Fruit fly (Drosophila melanogaster) whole organism, embryonic: Measurements from ENCODE around the gene CG14420.

Experiments used
- ATbp ChIP-seq: fragments of 200-800 bp; sonication (Bioruptor generic); optimal IDR thresholded peaks from 2 replicates; lab custom pipeline; 2017; ENCODE audit warnings: missing biosample characterization, mild to moderate bottlenecking, missing genetic modification characterization, missing genetic modification reagents
- CG10462 ChIP-seq: fragments of 200-800 bp; sonication (Bioruptor generic); optimal IDR thresholded peaks from 2 replicates; lab custom pipeline; 2016; ENCODE audit warnings: missing biosample characterization, missing genetic modification characterization
- CG1603 ChIP-seq: fragments of 200-800 bp; sonication (Bioruptor generic); optimal IDR thresholded peaks from 2 replicates; lab custom pipeline; 2019; ENCODE audit warnings: missing biosample characterization, mild to moderate bottlenecking, missing genetic modification characterization, moderate library complexity
- CG17359 ChIP-seq: fragments of 200-800 bp; sonication (Bioruptor generic); optimal IDR thresholded peaks from 3 replicates; lab custom pipeline; 2018; ENCODE audit warnings: missing biosample characterization, mild to moderate bottlenecking, missing genetic modification characterization, moderate library complexity
- CG17385 ChIP-seq: fragments of 200-800 bp; sonication (Bioruptor generic); optimal IDR thresholded peaks from 3 replicates; lab custom pipeline; 2018; ENCODE audit warnings: missing biosample characterization, mild to moderate bottlenecking, missing genetic modification characterization
- CG18599 ChIP-seq: fragments of 200-800 bp; sonication (Bioruptor generic); optimal IDR thresholded peaks from 3 replicates; lab custom pipeline; 2017; ENCODE audit warnings: missing biosample characterization, missing genetic modification characterization, mild to moderate bottlenecking, moderate library complexity, missing genetic modification reagents
- CG2678 ChIP-seq: fragments of 200-800 bp; sonication (Bioruptor generic); optimal IDR thresholded peaks from 3 replicates; lab custom pipeline; 2019; ENCODE audit warnings: missing biosample characterization, mild to moderate bottlenecking, missing genetic modification characterization, moderate library complexity
- CG7839 ChIP-seq: fragments of 200-800 bp; sonication (Bioruptor generic); optimal IDR thresholded peaks from 3 replicates; lab custom pipeline; 2018; ENCODE audit warnings: missing biosample characterization, mild to moderate bottlenecking, missing genetic modification characterization, moderate library complexity
- CG8290 ChIP-seq, 3 experiments: fragments of 200-800 bp; sonication (Bioruptor generic); optimal IDR thresholded peaks; 2 replicates each; lab custom pipeline; 2016 to 2019; ENCODE audit warnings: missing biosample characterization in 3 of 3, missing genetic modification characterization in 3 of 3, mild to moderate bottlenecking in 2 of 3, moderate library complexity in 1 of 3
- CG9609 ChIP-seq: fragments of 200-800 bp; sonication (Bioruptor generic); optimal IDR thresholded peaks from 3 replicates; lab custom pipeline; 2016; ENCODE audit warnings: missing biosample characterization, missing genetic modification characterization
- Drgx ChIP-seq: fragments of 200-800 bp; sonication (Bioruptor generic); IDR thresholded peaks from 2 replicates; pipeline ENCODE4 v1.3.6; 2022; ENCODE audit warnings: missing biosample characterization, missing genetic modification characterization
- Ets65A ChIP-seq: fragments of 200-800 bp; sonication (Bioruptor generic); peaks from one replicate; lab custom pipeline; 2016; ENCODE audit warnings: missing biosample characterization, missing genetic modification characterization
- Gug ChIP-seq: fragments of 200-800 bp; sonication (Bioruptor generic); IDR thresholded peaks from 4 replicates; pipeline ENCODE4 v1.3.6; 2022; ENCODE audit warnings: missing biosample characterization, missing genetic modification characterization
- H15 ChIP-seq: fragments of 200-800 bp; sonication (Bioruptor generic); IDR thresholded peaks from 3 replicates; pipeline ENCODE4 v1.3.6; 2022; ENCODE audit warnings: missing biosample characterization, missing genetic modification characterization
- HLH3B ChIP-seq: fragments of 200-800 bp; sonication (Bioruptor generic); IDR thresholded peaks from 2 replicates; pipeline ENCODE4 v1.3.6; 2022; ENCODE audit warnings: missing biosample characterization, missing genetic modification characterization
- Hr51 ChIP-seq, 2 experiments: fragments of 200-800 bp; sonication (Bioruptor generic); optimal IDR thresholded peaks; 2 replicates in 1 of 2; 3 replicates in 1 of 2; lab custom pipeline; 2016 to 2018; ENCODE audit warnings: missing biosample characterization in 2 of 2, missing genetic modification characterization in 2 of 2, mild to moderate bottlenecking in 1 of 2, moderate library complexity in 1 of 2
- Hsf ChIP-seq: fragments of 200-800 bp; sonication (Bioruptor generic); optimal IDR thresholded peaks from 3 replicates; lab custom pipeline; 2016; ENCODE audit warnings: missing biosample characterization, missing genetic modification characterization
- Oli ChIP-seq: fragments of 200-800 bp; sonication (Bioruptor generic); optimal IDR thresholded peaks from 2 replicates; lab custom pipeline; 2018; ENCODE audit warnings: missing biosample characterization, mild to moderate bottlenecking, missing genetic modification characterization, moderate library complexity
- Rfx ChIP-seq: fragments of 200-800 bp; sonication (Bioruptor generic); IDR thresholded peaks from 2 replicates; pipeline ENCODE4 v1.3.6; 2022; ENCODE audit warnings: missing biosample characterization, missing genetic modification characterization
- Sox102F ChIP-seq: fragments of 200-800 bp; sonication (Bioruptor generic); optimal IDR thresholded peaks from 2 replicates; lab custom pipeline; 2018; ENCODE audit warnings: missing biosample characterization, mild to moderate bottlenecking, missing genetic modification characterization, moderate library complexity
- Xbp1 ChIP-seq: fragments of 200-800 bp; sonication (Bioruptor generic); optimal IDR thresholded peaks from 3 replicates; lab custom pipeline; 2016; ENCODE audit warnings: missing biosample characterization, mild to moderate bottlenecking, missing genetic modification characterization
- Xrp1 ChIP-seq: fragments of 200-800 bp; sonication (Bioruptor generic); IDR thresholded peaks from 2 replicates; pipeline ENCODE4 v1.3.6; 2022; ENCODE audit warnings: missing biosample characterization, missing genetic modification characterization
- bigmax ChIP-seq: fragments of 200-800 bp; sonication (Bioruptor generic); optimal IDR thresholded peaks from 2 replicates; lab custom pipeline; 2018; ENCODE audit warnings: missing biosample characterization, mild to moderate bottlenecking, missing genetic modification characterization
- bsh ChIP-seq, 2 experiments: fragments of 200-800 bp; sonication (Bioruptor generic); optimal IDR thresholded peaks; 2 replicates each; lab custom pipeline; 2017 to 2018; ENCODE audit warnings: mild to moderate bottlenecking in 2 of 2, missing biosample characterization in 2 of 2, missing genetic modification characterization in 2 of 2, moderate library complexity in 1 of 2
- ci ChIP-seq: fragments of 200-800 bp; sonication (Bioruptor generic); IDR thresholded peaks from 3 replicates; pipeline ENCODE4 v1.3.6; 2022; ENCODE audit warnings: missing biosample characterization, missing genetic modification characterization
- crol ChIP-seq: fragments of 200-800 bp; sonication (Bioruptor generic); IDR thresholded peaks from 2 replicates; pipeline ENCODE4 v1.3.6; 2022; ENCODE audit warnings: missing biosample characterization, missing genetic modification characterization
- dmrt99B ChIP-seq: fragments of 200-800 bp; sonication (Bioruptor generic); optimal IDR thresholded peaks from 2 replicates; lab custom pipeline; 2018; ENCODE audit warnings: missing biosample characterization, mild to moderate bottlenecking, missing genetic modification characterization, moderate library complexity
- dysf ChIP-seq: fragments of 200-800 bp; sonication (Bioruptor generic); IDR thresholded peaks from 3 replicates; pipeline ENCODE4 v1.3.6; 2022; ENCODE audit warnings: missing biosample characterization, missing genetic modification characterization
- esg ChIP-seq: fragments of 200-800 bp; sonication (Bioruptor generic); conservative IDR thresholded peaks from 2 replicates; pipeline ENCODE4 v1.3.6; 2022; ENCODE audit warnings: missing biosample characterization, missing genetic modification characterization
- gsb-n ChIP-seq: fragments of 200-800 bp; sonication (Bioruptor generic); optimal IDR thresholded peaks from 3 replicates; lab custom pipeline; 2018; ENCODE audit warnings: missing biosample characterization, mild to moderate bottlenecking, missing genetic modification characterization
- lab ChIP-seq: fragments of 200-800 bp; sonication (Bioruptor generic); optimal IDR thresholded peaks from 3 replicates; lab custom pipeline; 2017; ENCODE audit warnings: missing biosample characterization, missing genetic modification characterization, mild to moderate bottlenecking, moderate library complexity, missing genetic modification reagents
- lmd ChIP-seq: fragments of 200-800 bp; sonication (Bioruptor generic); IDR thresholded peaks from 2 replicates; pipeline ENCODE4 v1.3.6; 2022; ENCODE audit warnings: missing biosample characterization, missing genetic modification characterization
- p53 ChIP-seq: fragments of 200-800 bp; sonication (Bioruptor generic); optimal IDR thresholded peaks from 2 replicates; lab custom pipeline; 2016; ENCODE audit warnings: missing biosample characterization, missing genetic modification characterization
- phol ChIP-seq: fragments of 200-800 bp; sonication (Bioruptor generic); optimal IDR thresholded peaks from 3 replicates; lab custom pipeline; 2018; ENCODE audit warnings: missing biosample characterization, mild to moderate bottlenecking, missing genetic modification characterization, moderate library complexity
- row ChIP-seq: fragments of 200-800 bp; sonication (Bioruptor generic); IDR thresholded peaks from 3 replicates; pipeline ENCODE4 v1.3.6; 2022; ENCODE audit warnings: missing biosample characterization, missing genetic modification characterization
- tna ChIP-seq: fragments of 200-800 bp; sonication (Bioruptor generic); IDR thresholded peaks from 2 replicates; pipeline ENCODE4 v1.3.6; 2022; ENCODE audit warnings: missing biosample characterization, missing genetic modification characterization; ENCODE audit not compliant: partially characterized antibody
- ttk ChIP-seq: fragments of 200-800 bp; sonication (Bioruptor generic); IDR thresholded peaks from 2 replicates; pipeline ENCODE4 v2.1.2; 2022; ENCODE audit warnings: missing biosample characterization, missing genetic modification characterization
- unpg ChIP-seq: fragments of 200-800 bp; sonication (Bioruptor generic); optimal IDR thresholded peaks from 3 replicates; lab custom pipeline; 2018; ENCODE audit warnings: missing biosample characterization, mild to moderate bottlenecking, missing genetic modification characterization, moderate library complexity

CG14420 gene

DNA sequence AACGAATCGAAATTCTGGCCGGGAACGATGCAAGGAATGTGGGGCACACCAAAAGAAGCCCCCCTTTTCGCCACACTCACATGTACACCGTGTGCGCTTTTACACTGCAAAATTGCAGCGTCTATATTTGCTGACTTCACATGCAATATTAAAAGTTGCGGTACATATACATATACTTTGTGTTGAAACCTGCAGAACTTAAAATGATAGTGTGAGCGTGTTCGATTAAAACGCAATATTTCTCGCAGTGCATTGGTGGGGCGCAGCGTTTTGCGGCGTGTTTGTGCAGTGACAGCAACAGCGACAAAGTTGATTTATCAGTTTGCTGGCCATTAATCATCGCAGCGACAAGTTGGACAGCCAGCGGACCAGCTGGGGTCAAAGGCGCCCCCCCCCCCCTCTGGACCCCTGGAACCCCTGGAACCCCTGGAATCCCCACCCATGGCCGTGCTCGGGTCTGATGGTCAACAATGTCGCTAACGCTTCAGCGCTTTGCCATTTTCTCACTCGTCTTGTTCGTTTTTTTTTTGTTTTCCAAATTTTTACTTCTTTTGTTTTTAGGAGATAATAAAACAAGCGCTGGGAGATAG, 31.5 kb upstream of the CG14420 start (continued):
- TF ChIP-seq Xrp1 (GFP tag; lab: Robert Waterston, UW), result peak; percentile 21; the same call in 1 of the 2 replicates
- TF ChIP-seq Oli, result peak; percentile 6
- peak; percentile 1 for TF ChIP-seq Hsf (GFP tag; lab: Kevin White, UChicago)
- peak; percentile 5 for TF ChIP-seq phol (tag; lab: Kevin White, UChicago)
- TF ChIP-seq ATbp (GFP tag; lab: Kevin White, UChicago), result peak; percentile 12
- 0 out of 3 replicates have a peak, but pooled peaks have one; percentile 29 for TF ChIP-seq H15
- TF ChIP-seq CG1603 (tag; lab: Kevin White, UChicago), result peak; percentile 49
- TF ChIP-seq lmd (GFP tag; lab: Robert Waterston, UW), result 0 out of 2 replicates have a peak, but pooled peaks have one; percentile 20
- no peak for TF ChIP-seq CG9609 (GFP tag; lab: Kevin White, UChicago)
- TF ChIP-seq ttk, result peak; percentile 51; the same call in 1 of the 2 replicates
- TF ChIP-seq unpg (GFP tag; lab: Kevin White, UChicago), result peak; percentile 20
- TF ChIP-seq crol (GFP tag; lab: Robert Waterston, UW), result peak; percentile 28; the same call in 1 of the 2 replicates
- no peak for TF ChIP-seq p53
- TF ChIP-seq CG18599 (GFP tag; lab: Kevin White, UChicago), result peak; percentile 23
- TF ChIP-seq Gug (GFP tag; lab: Robert Waterston, UW), result 0 out of 4 replicates have a peak, but pooled peaks have one; percentile 12
- 0 out of 2 replicates have a peak, but pooled peaks have one; percentile 21 for TF ChIP-seq HLH3B (GFP tag; lab: Robert Waterston, UW)
- TF ChIP-seq Drgx, result peak; percentile 41; the same call in 1 of the 2 replicates
- TF ChIP-seq Sox102F (GFP tag; lab: Kevin White, UChicago), result peak; percentile 49
- TF ChIP-seq CG8290 (GFP tag; optimal IDR thresholded peaks at IDR 0.05; lab: Kevin White, UChicago), result no peak
- peak in 1 of 2 experiments; percentile 47 for TF ChIP-seq CG8290 (tag; optimal IDR thresholded peaks at IDR 0.05; lab: Kevin White, UChicago)
- no peak for TF ChIP-seq tna
- TF ChIP-seq CG2678 (tag; lab: Kevin White, UChicago), result peak; percentile 4
- TF ChIP-seq bsh (GFP tag; optimal IDR thresholded peaks at IDR 0.05; lab: Kevin White, UChicago), result peak in 1 of 2 experiments; percentile 37
- 0 out of 2 replicates have a peak, but pooled peaks have one; percentile 23 for TF ChIP-seq esg (GFP tag; lab: Robert Waterston, UW)
- peak; percentile 51; the same call in 1 of the 3 replicates for TF ChIP-seq ci (GFP tag; lab: Robert Waterston, UW)
- peak; percentile 12 for TF ChIP-seq CG17359 (tag; lab: Kevin White, UChicago)
- peak; percentile 18; the same call in 1 of the 3 replicates for TF ChIP-seq row
- peak in 1 of 2 experiments; percentile 13 for TF ChIP-seq Hr51 (GFP tag; optimal IDR thresholded peaks at IDR 0.05; lab: Kevin White, UChicago)
- peak; percentile 36 for TF ChIP-seq dmrt99B (tag; lab: Kevin White, UChicago)
- peak; percentile 14 for TF ChIP-seq Xbp1 (GFP tag; lab: Kevin White, UChicago)
- 0 out of 3 replicates have a peak, but pooled peaks have one; percentile 23 for TF ChIP-seq dysf (GFP tag; lab: Robert Waterston, UW)
- TF ChIP-seq CG17385 (GFP tag; lab: Kevin White, UChicago), result peak; percentile 2
- 0 out of 2 replicates have a peak, but pooled peaks have one; percentile 15 for TF ChIP-seq Rfx (GFP tag; lab: Robert Waterston, UW)
- TF ChIP-seq Ets65A (GFP tag; lab: Kevin White, UChicago), result peak; percentile 81
- peak; percentile 21 for TF ChIP-seq CG7839 (tag; lab: Kevin White, UChicago)
- no peak for TF ChIP-seq bigmax (GFP tag; lab: Kevin White, UChicago)
- no peak for TF ChIP-seq CG10462 (GFP tag; lab: Kevin White, UChicago)
- no peak for TF ChIP-seq gsb-n (tag; lab: Kevin White, UChicago)
- peak; percentile 11 for TF ChIP-seq lab (GFP tag; lab: Kevin White, UChicago)
